Worm (Caenorhabditis elegans): ENCODE results near the gene Y37D8A.4.

Gene Y37D8A.4

ce11 chrIII:12807726-12808125 lies 31.0 kb downstream of the Y37D8A.4 start, which contains the start of gene BE10.3:
Gene BE10.3, plus strand, starts transcription at chrIII:12808026.
- no peak for TF ChIP-seq tab-1 (GFP tag; IDR thresholded peaks at IDR 0.05)
- no peak for TF ChIP-seq cog-1 (tag; optimal IDR thresholded peaks at IDR 0.05)
- no peak for TF ChIP-seq ref-1 (GFP tag; conservative IDR thresholded peaks at IDR 0.05)
- no peak for TF ChIP-seq T22C8.4 (GFP tag; IDR thresholded peaks at IDR 0.05)
- TF ChIP-seq med-1 (GFP tag; optimal IDR thresholded peaks at IDR 0.05; ENCODE audit: insufficient read depth): no peak
- no peak for TF ChIP-seq ztf-23 (GFP tag; IDR thresholded peaks at IDR 0.05)
- TF ChIP-seq flt-1 (GFP tag; IDR thresholded peaks at IDR 0.05): no peak
- no peak for TF ChIP-seq klf-2 (GFP tag; conservative IDR thresholded peaks at IDR 0.05)
- TF ChIP-seq ztf-29 (GFP tag; IDR thresholded peaks at IDR 0.05): no peak

ce11 chrIII:12806712-12807111 lies 32.1 kb downstream of the Y37D8A.4 start, which contains the start of gene BE10.5:
Gene BE10.5, minus strand, starts transcription at chrIII:12806812.
- no peak for TF ChIP-seq tab-1 (GFP tag; IDR thresholded peaks at IDR 0.05)
- TF ChIP-seq flt-1 (GFP tag; IDR thresholded peaks at IDR 0.05): no peak
- no peak for TF ChIP-seq med-1 (GFP tag; optimal IDR thresholded peaks at IDR 0.05; ENCODE audit: insufficient read depth)
- TF ChIP-seq klf-2 (GFP tag; conservative IDR thresholded peaks at IDR 0.05): no peak
- no peak for TF ChIP-seq ztf-29 (GFP tag; IDR thresholded peaks at IDR 0.05)

- TF ChIP-seq ztf-29 (GFP tag; IDR thresholded peaks at IDR 0.05) (no peak), cog-1 (tag; optimal IDR thresholded peaks at IDR 0.05) (no peak), ztf-23 (GFP tag; IDR thresholded peaks at IDR 0.05) (no peak), med-1 (GFP tag; optimal IDR thresholded peaks at IDR 0.05; ENCODE audit: insufficient read depth) (no peak), klf-2 (GFP tag; conservative IDR thresholded peaks at IDR 0.05) (no peak), ref-1 (GFP tag; conservative IDR thresholded peaks at IDR 0.05) (no peak)
Observed at ce11 chrIII:12800529-12800928, 38.2 kb downstream of the Y37D8A.4 start.

- TF ChIP-seq cog-1 (tag; optimal IDR thresholded peaks at IDR 0.05): no peak
- TF ChIP-seq med-1 (GFP tag; optimal IDR thresholded peaks at IDR 0.05; ENCODE audit: insufficient read depth): no peak
- no peak for TF ChIP-seq ztf-29 (GFP tag; IDR thresholded peaks at IDR 0.05)
- TF ChIP-seq ztf-23 (GFP tag; IDR thresholded peaks at IDR 0.05): no peak
- no peak for TF ChIP-seq tab-1 (GFP tag; IDR thresholded peaks at IDR 0.05)
- TF ChIP-seq flt-1 (GFP tag; IDR thresholded peaks at IDR 0.05): no peak
- TF ChIP-seq T22C8.4 (GFP tag; IDR thresholded peaks at IDR 0.05): no peak
- no peak for TF ChIP-seq ref-1 (GFP tag; conservative IDR thresholded peaks at IDR 0.05)
- TF ChIP-seq klf-2 (GFP tag; conservative IDR thresholded peaks at IDR 0.05): no peak
Observed at ce11 chrIII:12798469-12798868, 40.3 kb downstream of the Y37D8A.4 start, which contains the start of gene agmo-1. Gene agmo-1, minus strand, starts transcription at chrIII:12798569.

- TF ChIP-seq med-1 (GFP tag; optimal IDR thresholded peaks at IDR 0.05; ENCODE audit: insufficient read depth): no peak
- TF ChIP-seq ztf-29 (GFP tag; IDR thresholded peaks at IDR 0.05): no peak
- TF ChIP-seq klf-2 (GFP tag; conservative IDR thresholded peaks at IDR 0.05): no peak
- TF ChIP-seq flt-1 (GFP tag; IDR thresholded peaks at IDR 0.05): no peak
- TF ChIP-seq ztf-23 (GFP tag; IDR thresholded peaks at IDR 0.05): no peak
- TF ChIP-seq T22C8.4 (GFP tag; IDR thresholded peaks at IDR 0.05): peak; percentile 81
- TF ChIP-seq tab-1 (GFP tag; IDR thresholded peaks at IDR 0.05): no peak
Observed at ce11 chrIII:12794200-12794599, 44.6 kb downstream of the Y37D8A.4 start.

- TF ChIP-seq ref-1 (GFP tag; conservative IDR thresholded peaks at IDR 0.05): no peak
- no peak for TF ChIP-seq T22C8.4 (GFP tag; IDR thresholded peaks at IDR 0.05)
- TF ChIP-seq med-1 (GFP tag; optimal IDR thresholded peaks at IDR 0.05; ENCODE audit: insufficient read depth): no peak
- no peak for TF ChIP-seq klf-2 (GFP tag; conservative IDR thresholded peaks at IDR 0.05)
- no peak for TF ChIP-seq tab-1 (GFP tag; IDR thresholded peaks at IDR 0.05)
- TF ChIP-seq flt-1 (GFP tag; IDR thresholded peaks at IDR 0.05): no peak
- TF ChIP-seq ztf-23 (GFP tag; IDR thresholded peaks at IDR 0.05): no peak
- TF ChIP-seq cog-1 (tag; optimal IDR thresholded peaks at IDR 0.05): no peak
- no peak for TF ChIP-seq ztf-29 (GFP tag; IDR thresholded peaks at IDR 0.05)
Observed at ce11 chrIII:12789420-12789819, 49.3 kb downstream of the Y37D8A.4 start, which contains the start of gene BE10.1. Gene BE10.1, minus strand, starts transcription at chrIII:12789520.

- TF ChIP-seq ztf-23 (GFP tag; IDR thresholded peaks at IDR 0.05) (no peak), ztf-29 (GFP tag; IDR thresholded peaks at IDR 0.05) (no peak), tab-1 (GFP tag; IDR thresholded peaks at IDR 0.05) (no peak), flt-1 (GFP tag; IDR thresholded peaks at IDR 0.05) (no peak), T22C8.4 (GFP tag; IDR thresholded peaks at IDR 0.05) (no peak), med-1 (GFP tag; optimal IDR thresholded peaks at IDR 0.05; ENCODE audit: insufficient read depth) (no peak), klf-2 (GFP tag; conservative IDR thresholded peaks at IDR 0.05) (no peak), ref-1 (GFP tag; conservative IDR thresholded peaks at IDR 0.05) (no peak), cog-1 (tag; optimal IDR thresholded peaks at IDR 0.05) (no peak)
Observed at ce11 chrIII:12788239-12788638, 50.5 kb downstream of the Y37D8A.4 start.
